Worm (Caenorhabditis elegans): ENCODE results near the gene C18H9.6.

C18H9.6 gene

ce11 chrII:6685964-6686363, 15.5 kb downstream of the C18H9.6 start:
- no peak for TF ChIP-seq Y95B8A.8 (GFP tag; IDR thresholded peaks at IDR 0.05)
- TF ChIP-seq zfh-2 (GFP tag; conservative IDR thresholded peaks at IDR 0.05), result peak; percentile 71
- peak; percentile 21; the same call in 1 of the 2 replicates for TF ChIP-seq egrh-3 (GFP tag; IDR thresholded peaks at IDR 0.05)

- TF ChIP-seq ZK185.1 (tag; optimal IDR thresholded peaks at IDR 0.05; ENCODE audit: poor library complexity, severe bottlenecking), result peak; percentile 3
- TF ChIP-seq nhr-80 (tag; optimal IDR thresholded peaks at IDR 0.05), result peak; percentile 74
- peak; percentile 80 for TF ChIP-seq attf-5 (GFP tag; optimal IDR thresholded peaks at IDR 0.05)
- TF ChIP-seq lin-35 (GFP tag; optimal IDR thresholded peaks at IDR 0.05), result peak in 1 of 3 experiments; percentile 27
- TF ChIP-seq K12H6.12 (tag; optimal IDR thresholded peaks at IDR 0.05), result peak; percentile 49
- TF ChIP-seq sea-2 (GFP tag; IDR thresholded peaks at IDR 0.05), result no peak
- TF ChIP-seq mcd-1 (GFP tag; IDR thresholded peaks at IDR 0.05), result peak; percentile 13; the same call in 1 of the 2 replicates
- TF ChIP-seq let-607 (tag; optimal IDR thresholded peaks at IDR 0.05), result peak in 1 of 2 experiments; percentile 34
- TF ChIP-seq dox-1 (GFP tag; IDR thresholded peaks at IDR 0.05), result peak; percentile 57; the same call in 1 of the 2 replicates
- TF ChIP-seq F22D6.2 (tag; optimal IDR thresholded peaks at IDR 0.05), result no peak
- TF ChIP-seq madf-3 (GFP tag; IDR thresholded peaks at IDR 0.05), result peak; percentile 56; the same call in 1 of the 2 replicates
- TF ChIP-seq rcor-1 (GFP tag; IDR thresholded peaks at IDR 0.05), result no peak
- TF ChIP-seq ceh-27 (GFP tag; optimal IDR thresholded peaks at IDR 0.05), result peak; percentile 39
- peak; percentile 81 for TF ChIP-seq hmg-1.2 (GFP tag; IDR thresholded peaks at IDR 0.05)
- TF ChIP-seq zfh-2 (GFP tag; conservative IDR thresholded peaks at IDR 0.05), result peak; percentile 68; the same call in 1 of the 2 replicates
Measured at ce11 chrII:6683663-6684285, 17.7 kb downstream of the C18H9.6 start, which contains the start of gene gyf-1. TSS of gene gyf-1 (plus strand) at chrII:6684235.

DNA sequence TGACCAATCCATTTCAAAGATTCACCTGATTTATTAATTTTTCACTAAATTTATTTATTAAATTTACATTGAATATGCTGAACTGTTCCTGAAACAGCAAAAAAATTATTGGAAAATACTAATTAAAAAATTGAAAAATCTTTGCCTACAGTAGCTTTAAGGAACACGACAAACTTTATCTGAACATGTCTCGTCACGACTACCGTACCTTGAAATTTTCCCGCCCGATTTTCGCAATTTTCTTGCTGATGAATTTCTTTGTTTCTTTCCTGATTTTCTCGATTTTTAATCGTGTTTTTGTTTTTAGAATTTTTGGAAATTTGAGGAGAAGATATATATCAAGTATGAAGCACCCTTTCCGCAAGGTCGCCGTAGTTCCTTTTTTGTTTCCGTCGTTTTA, 18.5 kb downstream of the C18H9.6 start:
- TF ChIP-seq nfyb-1 (GFP tag; IDR thresholded peaks at IDR 0.05) (no peak), atf-7 (tag; optimal IDR thresholded peaks at IDR 0.05) (no peak), ceh-58 (GFP tag; IDR thresholded peaks at IDR 0.05) (no peak), B0035.1 (tag; optimal IDR thresholded peaks at IDR 0.05) (no peak), egrh-3 (GFP tag; IDR thresholded peaks at IDR 0.05) (no peak), Y53G8AR.9 (GFP tag; conservative IDR thresholded peaks at IDR 0.05) (no peak), Y95B8A.8 (GFP tag; IDR thresholded peaks at IDR 0.05) (no peak), efl-1 (GFP tag; optimal IDR thresholded peaks at IDR 0.05) (peak; percentile 88), K12H6.12 (tag; optimal IDR thresholded peaks at IDR 0.05) (no peak), ceh-27 (GFP tag; optimal IDR thresholded peaks at IDR 0.05) (no peak), nhr-90 (tag; optimal IDR thresholded peaks at IDR 0.05) (no peak), F49E8.2 (tag; optimal IDR thresholded peaks at IDR 0.05; ENCODE audit: insufficient read depth) (peak; percentile 55), ztf-3 (GFP tag; optimal IDR thresholded peaks at IDR 0.05) (no peak), zfh-2 (GFP tag; conservative IDR thresholded peaks at IDR 0.05) (no peak), mxl-1 (tag; optimal IDR thresholded peaks at IDR 0.05) (no peak), nhr-179 (tag; optimal IDR thresholded peaks at IDR 0.05) (no peak), xnd-1 (tag; optimal IDR thresholded peaks at IDR 0.05) (peak; percentile 81), hrde-1 (tag; optimal IDR thresholded peaks at IDR 0.05; ENCODE audit: borderline replicate concordance) (no peak), nhr-120 (GFP tag; IDR thresholded peaks at IDR 0.05) (no peak), tbp1 (GFP tag; optimal IDR thresholded peaks at IDR 0.05) (peak; percentile 9), ccch-3 (GFP tag; optimal IDR thresholded peaks at IDR 0.05) (no peak), let-526 (GFP tag; IDR thresholded peaks at IDR 0.05) (no peak), sea-2 (GFP tag; IDR thresholded peaks at IDR 0.05) (no peak), F39B2.1 (GFP tag; IDR thresholded peaks at IDR 0.05) (no peak), snpc-1.3 (tag; optimal IDR thresholded peaks at IDR 0.05; ENCODE audit: insufficient read depth) (no peak), nhr-27 (tag; optimal IDR thresholded peaks at IDR 0.05) (no peak), tbx-9 (tag; optimal IDR thresholded peaks at IDR 0.05; ENCODE audit: borderline replicate concordance) (no peak), attf-6 (GFP tag; IDR thresholded peaks at IDR 0.05) (no peak), akir-1 (GFP tag; optimal IDR thresholded peaks at IDR 0.05) (no peak), rcor-1 (GFP tag; IDR thresholded peaks at IDR 0.05) (no peak), hlh-12 (tag; optimal IDR thresholded peaks at IDR 0.05) (no peak), pbrm-1 (GFP tag; IDR thresholded peaks at IDR 0.05) (0 out of 2 replicates have a peak, but pooled peaks have one; percentile 46), ztf-26 (tag; optimal IDR thresholded peaks at IDR 0.05) (no peak)
